Worm (Caenorhabditis elegans) whole organism, L4 larva: ENCODE data around the gene fbxb-1.
A peak's percentile ranks its signal among the peaks of the same experiment; 100 is the strongest.

Experiments
- D1046.2 ChIP-seq: fragments of 200-800 bp; sonication (Bioruptor generic); IDR thresholded peaks from 2 replicates; pipeline ENCODE4 v1.3.6; 2022; ENCODE audit warnings: missing genetic modification characterization, missing compliant biosample characterization
- F44E2.7 ChIP-seq: fragments of 200-800 bp; sonication (Bioruptor generic); IDR thresholded peaks from 2 replicates; pipeline ENCODE4 v2.1.2; 2022; ENCODE audit warnings: missing genetic modification characterization, missing compliant biosample characterization
- T26A8.4 ChIP-seq: fragments of 200-800 bp; sonication (Bioruptor generic); IDR thresholded peaks from 2 replicates; pipeline ENCODE4 v1.3.6; 2022; ENCODE audit warnings: missing genetic modification characterization, missing compliant biosample characterization
- Y105C5A.15 ChIP-seq: fragments of 200-800 bp; sonication (Bioruptor generic); IDR thresholded peaks from 2 replicates; pipeline ENCODE4 v1.3.6; 2022; ENCODE audit warnings: missing genetic modification characterization, missing compliant biosample characterization
- aha-1 ChIP-seq: fragments of 150-350 bp; peaks from one replicate; lab custom pipeline; 2014; ENCODE audit warnings: missing biosample characterization, missing genetic modification characterization
- arid-1 ChIP-seq: fragments of 200-800 bp; sonication (Bioruptor generic); conservative IDR thresholded peaks from 2 replicates; pipeline ENCODE4 v1.3.6; 2022; ENCODE audit warnings: missing genetic modification reagents, missing genetic modification characterization, missing compliant biosample characterization
- ceh-44 ChIP-seq: fragments of 200-800 bp; sonication (Bioruptor generic); IDR thresholded peaks from 2 replicates; pipeline ENCODE4 v1.3.6; 2022; ENCODE audit warnings: missing genetic modification reagents, missing genetic modification characterization, missing compliant biosample characterization
- ceh-62 ChIP-seq: sonication (generic microtip); optimal IDR thresholded peaks from 2 replicates; lab custom pipeline; 2017; ENCODE audit warnings: missing biosample characterization, missing genetic modification characterization
- daf-12 ChIP-seq: fragments of 150-350 bp; optimal IDR thresholded peaks from 2 replicates; lab custom pipeline; 2014; ENCODE audit warnings: missing biosample characterization, missing genetic modification reagents, missing genetic modification characterization
- daf-16 ChIP-seq, 3 experiments: sonication (generic microtip); optimal IDR thresholded peaks; 2 replicates each; lab custom pipeline; 2016 to 2017; ENCODE audit warnings: missing genetic modification characterization in 3 of 3, missing genetic modification reagents in 3 of 3, mild to moderate bottlenecking in 2 of 3, missing compliant biosample characterization in 2 of 3, missing biosample characterization in 1 of 3, moderate library complexity in 1 of 3
- dmd-6 ChIP-seq: fragments of 200-800 bp; sonication (Bioruptor generic); IDR thresholded peaks from 2 replicates; pipeline ENCODE4 v1.3.6; 2022; ENCODE audit warnings: missing genetic modification reagents, missing genetic modification characterization, missing compliant biosample characterization
- dmd-8 ChIP-seq: fragments of 200-800 bp; sonication (Bioruptor generic); IDR thresholded peaks from 2 replicates; pipeline ENCODE4 v1.3.6; 2022; ENCODE audit warnings: missing genetic modification characterization, missing compliant biosample characterization
- dpl-1 ChIP-seq: fragments of 150-350 bp; optimal IDR thresholded peaks from 2 replicates; lab custom pipeline; 2014; ENCODE audit warnings: missing biosample characterization, missing genetic modification reagents, missing genetic modification characterization
- dve-1 ChIP-seq: sonication (generic microtip); optimal IDR thresholded peaks from 2 replicates; lab custom pipeline; 2017; ENCODE audit warnings: antibody characterized with exemption, mild to moderate bottlenecking, missing genetic modification characterization, missing compliant biosample characterization; ENCODE audit not compliant: insufficient read depth
- hlh-30 ChIP-seq: sonication (generic microtip); optimal IDR thresholded peaks from 2 replicates; lab custom pipeline; 2017; ENCODE audit warnings: antibody characterized with exemption, mild to moderate bottlenecking, missing genetic modification characterization, missing compliant biosample characterization; ENCODE audit not compliant: insufficient read depth
- lim-7 ChIP-seq: fragments of 200-800 bp; sonication (Bioruptor generic); IDR thresholded peaks from 2 replicates; pipeline ENCODE4 v1.3.6; 2022; ENCODE audit warnings: missing genetic modification characterization, missing compliant biosample characterization
- lin-13 ChIP-seq: fragments of 150-350 bp; optimal IDR thresholded peaks from 2 replicates; lab custom pipeline; 2014; ENCODE audit warnings: missing biosample characterization, missing genetic modification reagents, missing genetic modification characterization
- lin-38 ChIP-seq: fragments of 200-800 bp; sonication (Bioruptor generic); IDR thresholded peaks from 2 replicates; pipeline ENCODE4 v1.3.6; 2022; ENCODE audit warnings: missing genetic modification reagents, missing genetic modification characterization, missing compliant biosample characterization
- lsy-2 ChIP-seq, 2 experiments: fragments of 150-350 bp in 1 of 2; sonication (generic microtip) in 1 of 2; optimal IDR thresholded peaks; 2 replicates each; lab custom pipeline; 2014 to 2017; ENCODE audit warnings: missing biosample characterization in 2 of 2, missing genetic modification characterization in 2 of 2
- madf-9 ChIP-seq: fragments of 200-800 bp; sonication (Bioruptor generic); conservative IDR thresholded peaks from 2 replicates; pipeline ENCODE4 v1.3.6; 2022; ENCODE audit warnings: missing genetic modification reagents, missing genetic modification characterization, missing compliant biosample characterization
- mdt-29 ChIP-seq: fragments of 200-800 bp; sonication (Bioruptor generic); IDR thresholded peaks from 2 replicates; pipeline ENCODE4 v1.3.6; 2022; ENCODE audit warnings: missing genetic modification reagents, missing genetic modification characterization, missing compliant biosample characterization
- mep-1 ChIP-seq: fragments of 150-350 bp; sonication (generic microtip); optimal IDR thresholded peaks from 3 replicates; lab custom pipeline; 2014; ENCODE audit warnings: missing biosample characterization, missing genetic modification characterization
- mxl-3 ChIP-seq: fragments of 200-800 bp; sonication (Bioruptor generic); optimal IDR thresholded peaks from 2 replicates; lab custom pipeline; 2018; ENCODE audit warnings: mild to moderate bottlenecking, missing genetic modification characterization, missing compliant biosample characterization
- nhr-10 ChIP-seq: fragments of 150-350 bp; optimal IDR thresholded peaks from 2 replicates; lab custom pipeline; 2014; ENCODE audit warnings: missing biosample characterization, missing genetic modification characterization
- nhr-111 ChIP-seq: fragments of 200-800 bp; sonication (Bioruptor generic); optimal IDR thresholded peaks from 2 replicates; lab custom pipeline; 2018; ENCODE audit warnings: mild to moderate bottlenecking, missing genetic modification characterization, missing compliant biosample characterization
- nhr-25 ChIP-seq: sonication (generic microtip); optimal IDR thresholded peaks from 2 replicates; lab custom pipeline; 2017; ENCODE audit warnings: missing genetic modification characterization, mild to moderate bottlenecking, missing compliant biosample characterization, antibody characterized with exemption, moderate library complexity, borderline replicate concordance; ENCODE audit not compliant: insufficient read depth
- nhr-28 ChIP-seq: fragments of 150-350 bp; optimal IDR thresholded peaks from 2 replicates; lab custom pipeline; 2014; ENCODE audit warnings: missing biosample characterization, missing genetic modification characterization
- nhr-48 ChIP-seq: sonication (generic microtip); optimal IDR thresholded peaks from 2 replicates; lab custom pipeline; 2016; ENCODE audit warnings: mild to moderate bottlenecking, missing genetic modification characterization, missing compliant biosample characterization
- nhr-77 ChIP-seq: fragments of 150-350 bp; optimal IDR thresholded peaks from 2 replicates; lab custom pipeline; 2014; ENCODE audit warnings: missing biosample characterization, missing genetic modification characterization
- pqm-1 ChIP-seq: sonication (generic microtip); optimal IDR thresholded peaks from 2 replicates; lab custom pipeline; 2017; ENCODE audit warnings: missing biosample characterization, missing genetic modification characterization
- saeg-2 ChIP-seq: fragments of 200-800 bp; sonication (Bioruptor generic); IDR thresholded peaks from 2 replicates; pipeline ENCODE4 v1.3.6; 2022; ENCODE audit warnings: missing genetic modification reagents, missing genetic modification characterization, missing compliant biosample characterization
- spr-1 ChIP-seq: sonication (generic microtip); optimal IDR thresholded peaks from 2 replicates; lab custom pipeline; 2016; ENCODE audit warnings: mild to moderate bottlenecking, missing genetic modification characterization, missing compliant biosample characterization
- tag-97 ChIP-seq: fragments of 200-800 bp; sonication (Bioruptor generic); IDR thresholded peaks from 2 replicates; pipeline ENCODE4 v1.3.6; 2022; ENCODE audit warnings: missing genetic modification characterization, missing compliant biosample characterization
- unc-39 ChIP-seq: sonication (generic microtip); optimal IDR thresholded peaks from 2 replicates; lab custom pipeline; 2017; ENCODE audit warnings: missing biosample characterization, missing genetic modification characterization
- vab-7 ChIP-seq: fragments of 200-800 bp; sonication (Bioruptor generic); IDR thresholded peaks from 2 replicates; pipeline ENCODE4 v1.3.6; 2022; ENCODE audit warnings: missing genetic modification reagents, missing genetic modification characterization, missing compliant biosample characterization
- zag-1 ChIP-seq: fragments of 150-350 bp; optimal IDR thresholded peaks from 2 replicates; lab custom pipeline; 2014; ENCODE audit warnings: missing biosample characterization, missing genetic modification characterization
- zfp-2 ChIP-seq: sonication (generic microtip); optimal IDR thresholded peaks from 2 replicates; lab custom pipeline; 2016; ENCODE audit warnings: mild to moderate bottlenecking, missing genetic modification characterization, missing compliant biosample characterization
- ztf-11 ChIP-seq: fragments of 150-350 bp; optimal IDR thresholded peaks from 2 replicates; lab custom pipeline; 2014; ENCODE audit warnings: missing biosample characterization, missing genetic modification characterization
- ztf-7 ChIP-seq: fragments of 150-350 bp; optimal IDR thresholded peaks from 2 replicates; lab custom pipeline; 2014; ENCODE audit warnings: missing biosample characterization, missing genetic modification characterization

The fbxb-1 gene

DNA sequence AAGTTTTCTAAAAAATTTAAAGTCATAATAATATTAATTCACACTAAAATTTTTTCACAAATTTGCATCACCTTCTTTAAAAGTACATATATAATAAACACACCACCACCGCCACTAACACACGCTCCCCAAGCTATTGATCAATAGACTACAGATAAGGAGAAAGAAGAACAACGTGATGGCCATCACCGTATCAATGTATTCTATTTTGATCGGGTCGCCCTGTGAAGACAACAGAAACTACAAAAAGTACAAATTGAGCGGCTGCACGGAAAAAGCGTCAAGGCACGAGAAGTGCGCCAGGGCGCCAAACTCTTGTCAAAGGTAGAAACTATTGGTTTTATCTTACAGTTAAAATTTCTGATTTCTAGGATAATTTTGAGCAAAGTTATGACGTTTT lies 27.8 kb upstream of the fbxb-1 start (continued):
- no peak for TF ChIP-seq ztf-7 (tag; lab: Kevin White, UChicago)
- peak; percentile 60 for TF ChIP-seq hlh-30 (tag; lab: Kevin White, UChicago)
- no peak for TF ChIP-seq vab-7
- TF ChIP-seq lsy-2 (tag; optimal IDR thresholded peaks at IDR 0.05; lab: Kevin White, UChicago) = no peak
- peak; percentile 86 for TF ChIP-seq nhr-77 (tag; lab: Kevin White, UChicago)
- peak; percentile 77 for TF ChIP-seq dmd-6
- no peak for TF ChIP-seq zag-1 (tag; lab: Kevin White, UChicago)
- no peak for TF ChIP-seq saeg-2 (GFP tag; lab: Robert Waterston, UW)
- no peak for TF ChIP-seq arid-1 (GFP tag; lab: Robert Waterston, UW)
- TF ChIP-seq lim-7 = no peak
- TF ChIP-seq daf-16 (GFP tag; optimal IDR thresholded peaks at IDR 0.05; lab: Kevin White, UChicago) = no peak
- TF ChIP-seq daf-16 (tag; optimal IDR thresholded peaks at IDR 0.05; lab: Kevin White, UChicago) = peak; percentile 97
- no peak for TF ChIP-seq ztf-11
- TF ChIP-seq mdt-29 = no peak
- no peak for TF ChIP-seq madf-9 (GFP tag; lab: Robert Waterston, UW)
- TF ChIP-seq lin-38 = no peak
- TF ChIP-seq tag-97 (GFP tag; lab: Robert Waterston, UW) = no peak
- peak; percentile 83 for TF ChIP-seq mxl-3 (GFP tag; lab: Kevin White, UChicago)
- TF ChIP-seq dpl-1 (GFP tag; lab: Kevin White, UChicago) = no peak
- TF ChIP-seq pqm-1 (tag; lab: Kevin White, UChicago) = peak; percentile 53
- TF ChIP-seq aha-1 (tag; lab: Kevin White, UChicago) = peak; percentile 90
- no peak for TF ChIP-seq Y105C5A.15 (GFP tag; lab: Robert Waterston, UW)
- TF ChIP-seq dve-1 = peak; percentile 78
- no peak for TF ChIP-seq T26A8.4 (GFP tag; lab: Robert Waterston, UW)
- no peak for TF ChIP-seq nhr-111 (GFP tag; lab: Kevin White, UChicago)
- TF ChIP-seq nhr-28 = peak; percentile 97
- no peak for TF ChIP-seq zfp-2 (tag; lab: Kevin White, UChicago)
- TF ChIP-seq ceh-44 (GFP tag; lab: Robert Waterston, UW) = no peak
- TF ChIP-seq daf-12 (tag; lab: Kevin White, UChicago) = no peak
- TF ChIP-seq nhr-48 (tag; lab: Kevin White, UChicago) = no peak

DNA sequence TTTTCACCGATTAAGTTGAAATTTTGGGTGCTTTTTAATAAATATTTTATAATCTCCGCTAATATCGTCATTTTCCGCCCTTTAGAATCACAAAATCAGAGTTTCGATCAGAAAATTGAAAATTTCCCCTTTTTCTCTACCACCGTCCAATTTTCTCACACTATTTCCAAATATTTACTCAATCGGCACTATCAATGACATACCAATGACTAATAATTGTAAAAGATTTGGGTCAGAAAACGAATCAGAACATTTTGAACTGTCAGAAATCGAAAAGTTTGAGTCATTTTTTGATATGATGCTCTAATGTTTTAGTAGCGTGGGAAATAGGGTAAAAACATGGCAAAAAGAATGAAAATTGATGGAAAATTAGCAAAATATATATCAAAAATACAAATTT lies 23.1 kb upstream of the fbxb-1 start, which contains the start of gene srr-2:
Gene srr-2 (minus strand): TSS at position 73 of the 400 bp plus-strand sequence.
- no peak for TF ChIP-seq unc-39 (tag; lab: Kevin White, UChicago)
- TF ChIP-seq dmd-8 (GFP tag; lab: Robert Waterston, UW) = no peak
- TF ChIP-seq T26A8.4 (GFP tag; lab: Robert Waterston, UW) = no peak
- no peak for TF ChIP-seq madf-9 (GFP tag; lab: Robert Waterston, UW)
- peak; percentile 44; the same call in 1 of the 2 replicates for TF ChIP-seq dmd-6
- TF ChIP-seq ztf-7 (tag; lab: Kevin White, UChicago) = no peak
- TF ChIP-seq Y105C5A.15 (GFP tag; lab: Robert Waterston, UW) = no peak
- peak; percentile 33 for TF ChIP-seq pqm-1 (tag; lab: Kevin White, UChicago)
- no peak for TF ChIP-seq D1046.2 (GFP tag; lab: Robert Waterston, UW)
- TF ChIP-seq, all 104 proteins: peak for 2

DNA sequence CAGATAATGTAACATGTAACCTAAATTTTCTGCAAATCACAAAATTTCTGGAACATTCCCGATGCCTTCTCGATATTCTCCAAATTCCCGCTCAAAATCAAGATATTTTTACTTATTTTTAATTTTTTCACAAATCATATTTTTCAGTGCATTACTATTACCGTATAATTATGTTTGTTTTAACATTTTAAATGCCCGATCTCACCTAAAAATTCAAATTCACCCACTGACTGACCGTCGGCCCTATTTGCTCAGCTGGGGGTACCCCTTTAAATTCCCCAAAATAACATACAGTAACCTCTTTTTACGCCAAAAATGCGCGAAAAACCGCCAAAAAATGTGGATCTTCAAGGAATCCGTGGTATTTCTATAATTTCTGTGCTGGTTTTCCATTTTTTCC lies 22.5 kb upstream of the fbxb-1 start, which contains the start of gene oac-49:
Gene oac-49 (plus strand): TSS at position 301 of the 400 bp plus-strand sequence.
- no peak for TF ChIP-seq Y105C5A.15 (GFP tag; lab: Robert Waterston, UW)
- no peak for TF ChIP-seq F44E2.7 (GFP tag; lab: Robert Waterston, UW)
- no peak for TF ChIP-seq mep-1 (tag; lab: Kevin White, UChicago)
- no peak for TF ChIP-seq spr-1 (tag; lab: Kevin White, UChicago)
- TF ChIP-seq nhr-25 (tag; lab: Kevin White, UChicago) = no peak
- no peak for TF ChIP-seq lin-13
- no peak for TF ChIP-seq nhr-10 (tag; lab: Kevin White, UChicago)
- no peak for TF ChIP-seq mxl-3 (GFP tag; lab: Kevin White, UChicago)
- TF ChIP-seq ceh-62 (tag; lab: Kevin White, UChicago) = no peak
- TF ChIP-seq T26A8.4 (GFP tag; lab: Robert Waterston, UW) = no peak
- TF ChIP-seq lin-38 = no peak
